Worm (Caenorhabditis elegans) whole organism, young adult: ENCODE measurements around the gene trpp-11.

Experiments
- B0261.1 ChIP-seq: sonication (generic microtip); optimal IDR thresholded peaks from 2 replicates; lab custom pipeline; 2016; ENCODE audit warnings: mild to moderate bottlenecking, missing genetic modification characterization, moderate library complexity, missing compliant biosample characterization
- B0336.3 ChIP-seq: fragments of 200-800 bp; sonication (Bioruptor generic); IDR thresholded peaks from 2 replicates; pipeline ENCODE4 v1.3.6; 2022; ENCODE audit warnings: missing genetic modification characterization, missing compliant biosample characterization
- T26A5.8 ChIP-seq: sonication (generic microtip); optimal IDR thresholded peaks from 2 replicates; lab custom pipeline; 2016; ENCODE audit warnings: missing genetic modification characterization, missing compliant biosample characterization
- Y53G8AR.9 ChIP-seq: fragments of 200-800 bp; sonication (Bioruptor generic); conservative IDR thresholded peaks from 2 replicates; pipeline ENCODE4 v1.3.6; 2022; ENCODE audit warnings: missing genetic modification reagents, missing genetic modification characterization, missing compliant biosample characterization
- Y56A3A.18 ChIP-seq: fragments of 200-800 bp; sonication (Bioruptor generic); IDR thresholded peaks from 2 replicates; pipeline ENCODE4 v1.3.6; 2022; ENCODE audit warnings: missing genetic modification reagents, missing genetic modification characterization, missing compliant biosample characterization
- ZK185.1 ChIP-seq: sonication (generic microtip); optimal IDR thresholded peaks from 2 replicates; lab custom pipeline; 2016; ENCODE audit warnings: mild to moderate bottlenecking, missing genetic modification characterization, missing compliant biosample characterization; ENCODE audit not compliant: poor library complexity, severe bottlenecking
- aptf-3 ChIP-seq: fragments of 200-800 bp; sonication (Bioruptor generic); IDR thresholded peaks from 2 replicates; pipeline ENCODE4 v1.3.6; 2022; ENCODE audit warnings: missing genetic modification characterization, missing compliant biosample characterization
- atf-7 ChIP-seq: sonication (generic microtip); optimal IDR thresholded peaks from 2 replicates; lab custom pipeline; 2017; ENCODE audit warnings: mild to moderate bottlenecking, missing genetic modification characterization, missing compliant biosample characterization
- attf-5 ChIP-seq: fragments of 200-800 bp; sonication (Bioruptor generic); optimal IDR thresholded peaks from 2 replicates; lab custom pipeline; 2018; ENCODE audit warnings: mild to moderate bottlenecking, missing genetic modification characterization, missing compliant biosample characterization
- attf-6 ChIP-seq: fragments of 200-800 bp; sonication (Bioruptor generic); IDR thresholded peaks from 2 replicates; pipeline ENCODE4 v1.3.6; 2022; ENCODE audit warnings: missing genetic modification reagents, missing genetic modification characterization, missing compliant biosample characterization
- bed-2 ChIP-seq: fragments of 200-800 bp; sonication (Bioruptor generic); IDR thresholded peaks from 2 replicates; pipeline ENCODE4 v1.3.6; 2022; ENCODE audit warnings: missing genetic modification reagents, missing genetic modification characterization, missing compliant biosample characterization
- cebp-1 ChIP-seq, 2 experiments: fragments of 200-800 bp in 1 of 2; sonication (Bioruptor generic) in 1 of 2; sonication (generic microtip) in 1 of 2; IDR thresholded peaks in 1 of 2; optimal IDR thresholded peaks in 1 of 2; 2 replicates each; pipeline versions ENCODE4 v1.3.6 to Lab custom; 2017 to 2022; ENCODE audit warnings: missing compliant biosample characterization in 2 of 2, missing genetic modification characterization in 2 of 2, mild to moderate bottlenecking in 1 of 2, missing genetic modification reagents in 1 of 2, moderate library complexity in 1 of 2
- cebp-2 ChIP-seq: fragments of 200-800 bp; sonication (Bioruptor generic); IDR thresholded peaks from 2 replicates; pipeline ENCODE4 v1.3.6; 2022; ENCODE audit warnings: missing genetic modification characterization, missing compliant biosample characterization
- ceh-27 ChIP-seq: fragments of 200-800 bp; sonication (Bioruptor generic); optimal IDR thresholded peaks from 2 replicates; lab custom pipeline; 2018; ENCODE audit warnings: mild to moderate bottlenecking, missing genetic modification characterization, moderate library complexity, missing compliant biosample characterization
- ceh-58 ChIP-seq: fragments of 200-800 bp; sonication (Bioruptor generic); IDR thresholded peaks from 2 replicates; pipeline ENCODE4 v1.3.6; 2022; ENCODE audit warnings: missing genetic modification characterization, missing compliant biosample characterization
- egl-44 ChIP-seq: fragments of 200-800 bp; sonication (Bioruptor generic); IDR thresholded peaks from 2 replicates; pipeline ENCODE4 v1.3.6; 2022; ENCODE audit warnings: missing genetic modification reagents, missing genetic modification characterization, missing compliant biosample characterization
- ekl-4 ChIP-seq: fragments of 200-800 bp; sonication (Bioruptor generic); IDR thresholded peaks from 2 replicates; pipeline ENCODE4 v1.3.6; 2022; ENCODE audit warnings: missing genetic modification reagents, missing genetic modification characterization, missing compliant biosample characterization
- him-1 ChIP-seq: sonication (generic microtip); optimal IDR thresholded peaks from 2 replicates; lab custom pipeline; 2016; ENCODE audit warnings: missing genotype, missing genetic modification reagents, missing genetic modification characterization, missing compliant biosample characterization
- hlh-12 ChIP-seq: sonication (generic microtip); optimal IDR thresholded peaks from 2 replicates; lab custom pipeline; 2016; ENCODE audit warnings: missing genetic modification characterization, missing compliant biosample characterization
- let-526 ChIP-seq: fragments of 200-800 bp; sonication (Bioruptor generic); IDR thresholded peaks from 2 replicates; pipeline ENCODE4 v1.3.6; 2022; ENCODE audit warnings: missing genetic modification reagents, missing genetic modification characterization, missing compliant biosample characterization
- let-607 ChIP-seq, 2 experiments: fragments of 200-800 bp in 1 of 2; sonication (Bioruptor generic) in 1 of 2; sonication (generic microtip) in 1 of 2; optimal IDR thresholded peaks; 2 replicates each; lab custom pipeline; 2016 to 2018; ENCODE audit warnings: mild to moderate bottlenecking in 2 of 2, missing compliant biosample characterization in 2 of 2, missing genetic modification characterization in 2 of 2, moderate library complexity in 2 of 2, missing genotype in 1 of 2
- lin-54 ChIP-seq: fragments of 200-800 bp; sonication (Bioruptor generic); optimal IDR thresholded peaks from 2 replicates; lab custom pipeline; 2018; ENCODE audit warnings: mild to moderate bottlenecking, missing genetic modification characterization, missing compliant biosample characterization
- madf-10 ChIP-seq: sonication (generic microtip); optimal IDR thresholded peaks from 2 replicates; lab custom pipeline; 2016; ENCODE audit warnings: mild to moderate bottlenecking, missing genetic modification characterization, missing compliant biosample characterization
- madf-3 ChIP-seq: fragments of 200-800 bp; sonication (Bioruptor generic); IDR thresholded peaks from 2 replicates; pipeline ENCODE4 v1.3.6; 2022; ENCODE audit warnings: missing genetic modification reagents, missing genetic modification characterization, missing compliant biosample characterization
- madf-6 ChIP-seq: fragments of 200-800 bp; sonication (Bioruptor generic); IDR thresholded peaks from 2 replicates; pipeline ENCODE4 v1.3.6; 2022; ENCODE audit warnings: missing genetic modification reagents, missing genetic modification characterization, missing compliant biosample characterization
- madf-8 ChIP-seq: fragments of 200-800 bp; sonication (Bioruptor generic); conservative IDR thresholded peaks from 2 replicates; pipeline ENCODE4 v1.3.6; 2022; ENCODE audit warnings: missing genetic modification reagents, missing genetic modification characterization, missing compliant biosample characterization
- nfyb-1 ChIP-seq: fragments of 200-800 bp; sonication (Bioruptor generic); IDR thresholded peaks from 2 replicates; pipeline ENCODE4 v1.3.6; 2022; ENCODE audit warnings: missing genetic modification reagents, missing genetic modification characterization, missing compliant biosample characterization
- nhr-179 ChIP-seq: sonication (generic microtip); optimal IDR thresholded peaks from 2 replicates; lab custom pipeline; 2016; ENCODE audit warnings: mild to moderate bottlenecking, missing genetic modification characterization, missing compliant biosample characterization
- nhr-80 ChIP-seq: sonication (generic microtip); optimal IDR thresholded peaks from 2 replicates; lab custom pipeline; 2016; ENCODE audit warnings: missing genetic modification characterization, missing compliant biosample characterization
- rec-8 ChIP-seq, 2 experiments: sonication (generic microtip); optimal IDR thresholded peaks; 2 replicates each; lab custom pipeline; 2016; ENCODE audit warnings: mild to moderate bottlenecking in 2 of 2, missing genetic modification characterization in 2 of 2, missing genetic modification reagents in 2 of 2, missing genotype in 2 of 2, missing biosample characterization in 1 of 2, missing compliant biosample characterization in 1 of 2, moderate library complexity in 1 of 2
- snpc-3.4 ChIP-seq: sonication (generic microtip); optimal IDR thresholded peaks from 2 replicates; lab custom pipeline; 2017; ENCODE audit warnings: missing genetic modification characterization, mild to moderate bottlenecking, missing compliant biosample characterization, antibody characterized with exemption, moderate library complexity, missing genotype, missing genetic modification reagents
- somi-1 ChIP-seq: fragments of 200-800 bp; sonication (Bioruptor generic); optimal IDR thresholded peaks from 2 replicates; lab custom pipeline; 2018; ENCODE audit warnings: mild to moderate bottlenecking, missing genetic modification characterization, missing compliant biosample characterization
- tbp1 ChIP-seq: fragments of 200-800 bp; sonication (Bioruptor generic); optimal IDR thresholded peaks from 2 replicates; lab custom pipeline; 2018; ENCODE audit warnings: mild to moderate bottlenecking, missing genetic modification characterization, missing compliant biosample characterization
- tlf-1 ChIP-seq: fragments of 200-800 bp; sonication (Bioruptor generic); optimal IDR thresholded peaks from 2 replicates; lab custom pipeline; 2018; ENCODE audit warnings: mild to moderate bottlenecking, missing genetic modification characterization, missing compliant biosample characterization
- unc-130 ChIP-seq: sonication (generic microtip); optimal IDR thresholded peaks from 2 replicates; lab custom pipeline; 2016; ENCODE audit warnings: missing genetic modification reagents, missing genetic modification characterization, missing compliant biosample characterization
- unc-62 ChIP-seq: fragments of 150-350 bp; optimal IDR thresholded peaks from 2 replicates; lab custom pipeline; 2014; ENCODE audit warnings: missing biosample characterization, missing genetic modification reagents, missing genetic modification characterization
- zfh-2 ChIP-seq: fragments of 200-800 bp; sonication (Bioruptor generic); conservative IDR thresholded peaks from 2 replicates; pipeline ENCODE4 v1.3.6; 2022; ENCODE audit warnings: missing genetic modification reagents, missing genetic modification characterization, missing compliant biosample characterization
- ztf-22 ChIP-seq: fragments of 200-800 bp; sonication (Bioruptor generic); optimal IDR thresholded peaks from 2 replicates; lab custom pipeline; 2018; ENCODE audit warnings: mild to moderate bottlenecking, missing genetic modification characterization, moderate library complexity, missing compliant biosample characterization

The trpp-11 gene

DNA sequence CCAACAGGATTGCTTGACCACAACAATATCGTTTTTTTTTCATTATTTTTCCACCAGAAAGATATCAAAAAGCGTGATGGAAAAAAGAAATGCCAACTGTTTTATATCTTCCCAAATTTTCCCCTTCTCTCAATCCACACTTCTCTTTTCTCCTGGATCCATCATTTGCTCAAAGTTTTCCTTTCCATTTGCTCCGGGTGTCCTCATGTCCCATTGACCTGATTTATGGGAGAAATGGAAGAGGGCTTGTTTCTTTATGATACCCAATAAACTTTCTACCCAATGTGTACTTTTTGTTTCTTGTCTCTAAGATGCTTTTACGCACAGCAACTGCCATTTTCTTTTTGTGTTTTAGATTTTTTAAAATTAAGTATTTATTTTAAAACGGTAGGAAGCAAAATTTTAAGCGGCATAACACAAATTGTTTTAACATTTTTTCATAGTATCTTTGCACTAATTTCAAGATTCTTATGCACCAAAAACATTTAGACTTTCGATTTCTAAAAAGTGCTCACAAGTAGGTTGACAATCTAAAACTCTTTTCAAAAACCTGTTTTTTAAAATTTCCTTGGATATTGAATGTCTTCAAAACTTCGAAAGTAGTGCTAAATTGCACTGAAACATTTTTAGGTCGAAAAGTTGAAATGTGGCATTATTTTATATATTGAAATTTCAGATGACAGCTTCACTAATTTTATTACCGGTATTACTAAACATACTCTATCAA, 27.8 kb downstream of the trpp-11 start, which contains the start of gene clec-149:
clec-149 (plus strand) TSS at position 677 of the 727 bp plus-strand sequence.
- TF ChIP-seq bed-2 (no peak), madf-3 (GFP tag; lab: Robert Waterston, UW) (no peak), madf-6 (no peak), cebp-2 (GFP tag; lab: Robert Waterston, UW) (no peak)

- no peak for TF ChIP-seq attf-6 (GFP tag; lab: Robert Waterston, UW)
These were observed 30.3 kb downstream of the trpp-11 start for ce11 chrIII:825256-825655.

ce11 chrIII:831961-832360, 37.0 kb downstream of the trpp-11 start, which contains the start of gene ceeh-1:
ceeh-1 (minus strand) TSS chrIII:832277.
- TF ChIP-seq nhr-80 (tag; lab: Kevin White, UChicago): peak; percentile 20
- TF ChIP-seq cebp-1 (GFP tag; IDR thresholded peaks at IDR 0.05; lab: Robert Waterston, UW): no peak
- TF ChIP-seq cebp-1 (tag; optimal IDR thresholded peaks at IDR 0.05; lab: Kevin White, UChicago): peak; percentile 7
- TF ChIP-seq aptf-3: no peak
- TF ChIP-seq B0336.3 (GFP tag; lab: Robert Waterston, UW): 0 out of 2 replicates have a peak, but pooled peaks have one; percentile 13

ce11 chrIII:832855-833504, 38.0 kb downstream of the trpp-11 start, which contains the start of gene zip-2:
zip-2 (plus strand) TSS chrIII:832982.
- TF ChIP-seq unc-130: no peak
- TF ChIP-seq tbp1: peak; percentile 13
- no peak for TF ChIP-seq somi-1
- TF ChIP-seq ekl-4: no peak
- TF ChIP-seq nhr-80 (tag; lab: Kevin White, UChicago): peak; percentile 91
- no peak for TF ChIP-seq let-607 (tag; optimal IDR thresholded peaks at IDR 0.05; lab: Kevin White, UChicago)
- no peak for TF ChIP-seq madf-8 (GFP tag; lab: Robert Waterston, UW)
- TF ChIP-seq ceh-27 (GFP tag; lab: Kevin White, UChicago): no peak
- peak; percentile 29; the same call in 1 of the 2 replicates for TF ChIP-seq cebp-1 (GFP tag; IDR thresholded peaks at IDR 0.05; lab: Robert Waterston, UW)
- peak; percentile 71 for TF ChIP-seq cebp-1 (tag; optimal IDR thresholded peaks at IDR 0.05; lab: Kevin White, UChicago)
- TF ChIP-seq Y56A3A.18 (GFP tag; lab: Robert Waterston, UW): no peak
- TF ChIP-seq tlf-1 (GFP tag; lab: Kevin White, UChicago): peak; percentile 14
- no peak for TF ChIP-seq B0261.1 (tag; lab: Kevin White, UChicago)
- no peak for TF ChIP-seq attf-6 (GFP tag; lab: Robert Waterston, UW)
- no peak for TF ChIP-seq let-526
- peak; percentile 8 for TF ChIP-seq unc-62 (GFP tag; lab: Kevin White, UChicago)
- no peak for TF ChIP-seq zfh-2
- no peak for TF ChIP-seq rec-8 (tag; optimal IDR thresholded peaks at IDR 0.05; lab: Kevin White, UChicago)
- no peak for TF ChIP-seq Y53G8AR.9 (GFP tag; lab: Robert Waterston, UW)
- TF ChIP-seq ztf-22 (GFP tag; lab: Kevin White, UChicago): no peak
- no peak for TF ChIP-seq T26A5.8 (tag; lab: Kevin White, UChicago)
- TF ChIP-seq nfyb-1 (GFP tag; lab: Robert Waterston, UW): no peak
- no peak for TF ChIP-seq nhr-179 (tag; lab: Kevin White, UChicago)
- TF ChIP-seq him-1 (tag; lab: Kevin White, UChicago): no peak
- peak; percentile 34 for TF ChIP-seq attf-5 (GFP tag; lab: Kevin White, UChicago)
- TF ChIP-seq ceh-58: no peak
- no peak for TF ChIP-seq hlh-12 (tag; lab: Kevin White, UChicago)
- no peak for TF ChIP-seq lin-54 (GFP tag; lab: Kevin White, UChicago)
- TF ChIP-seq snpc-3.4: no peak
- peak; percentile 27 for TF ChIP-seq madf-10 (tag; lab: Kevin White, UChicago)
- TF ChIP-seq egl-44: no peak
- no peak for TF ChIP-seq ZK185.1 (tag; lab: Kevin White, UChicago)
- TF ChIP-seq atf-7 (tag; lab: Kevin White, UChicago): peak; percentile 70
